Fruit fly (Drosophila melanogaster): Measurements from ENCODE around the gene CG34345.

CG34345 gene

DNA sequence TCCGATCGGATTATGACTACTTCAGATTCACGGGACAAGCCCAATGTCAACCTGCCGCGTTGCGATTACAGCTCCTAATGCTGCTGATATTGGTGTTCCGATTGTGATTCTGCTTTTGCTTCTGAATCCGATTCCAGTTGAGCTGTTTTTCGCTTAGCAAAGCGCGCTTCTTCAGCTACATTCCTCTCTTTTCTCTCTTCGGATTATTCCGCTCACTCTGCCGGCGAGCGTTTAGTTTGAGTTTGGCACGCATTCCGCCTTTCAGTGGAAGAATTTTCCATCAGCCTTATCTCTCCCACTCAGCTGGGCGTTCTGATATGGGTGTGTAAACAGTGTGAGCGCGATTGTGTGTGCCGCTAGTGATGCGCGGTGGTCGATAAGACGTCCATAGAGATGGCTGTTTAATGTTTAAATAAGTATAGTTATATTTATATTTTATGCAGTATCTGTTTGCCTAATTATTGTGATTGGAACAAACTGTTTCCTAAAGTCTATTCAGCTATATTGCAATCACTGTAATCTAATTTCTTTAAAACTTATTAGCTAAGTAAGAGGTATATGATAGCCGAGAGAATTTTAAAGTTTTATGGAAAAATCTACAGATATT is 44.9 kb downstream of the CG34345 start, which contains the start of gene Galt (continued):
- peak; percentile 77 for TF ChIP-seq Dll (GFP tag; IDR thresholded peaks at IDR 0.05; ENCODE audit: partially characterized antibody)
- no peak for TF ChIP-seq klu (GFP tag; IDR thresholded peaks at IDR 0.05)
- TF ChIP-seq psq (GFP tag; optimal IDR thresholded peaks at IDR 0.05): peak; percentile 11
- TF ChIP-seq CG31441 (GFP tag; IDR thresholded peaks at IDR 0.05): no peak; the same call in none of the 2 replicates
- TF ChIP-seq CG34422 (GFP tag; IDR thresholded peaks at IDR 0.05): peak; percentile 59; the same call in 1 of the 3 replicates
- peak; percentile 54; the same call in 2 of the 3 replicates for TF ChIP-seq zen2 (GFP tag; IDR thresholded peaks at IDR 0.05; ENCODE audit: partially characterized antibody)
- peak; percentile 63 for TF ChIP-seq Dref (GFP tag; IDR thresholded peaks at IDR 0.05)
- TF ChIP-seq slou (GFP tag; optimal IDR thresholded peaks at IDR 0.05): no peak
- peak; percentile 5 for TF ChIP-seq Lhr (GFP tag; optimal IDR thresholded peaks at IDR 0.05)
- no peak for TF ChIP-seq eve (GFP tag; optimal IDR thresholded peaks at IDR 0.05)
- no peak for TF ChIP-seq Bdp1 (GFP tag; optimal IDR thresholded peaks at IDR 0.05)
- TF ChIP-seq CG12659 (GFP tag; optimal IDR thresholded peaks at IDR 0.05): peak; percentile 46
- peak; percentile 2 for TF ChIP-seq Bteb2 (GFP tag; optimal IDR thresholded peaks at IDR 0.05)
- no peak for TF ChIP-seq CG11504 (tag; optimal IDR thresholded peaks at IDR 0.05)
- peak; percentile 45 for TF ChIP-seq BEAF-32 (GFP tag; optimal IDR thresholded peaks at IDR 0.05)
- no peak for TF ChIP-seq CG3407 (GFP tag; optimal IDR thresholded peaks at IDR 0.05)
- TF ChIP-seq tup (GFP tag; optimal IDR thresholded peaks at IDR 0.05): no peak
- TF ChIP-seq insv (GFP tag; optimal IDR thresholded peaks at IDR 0.05): peak in 1 of 2 experiments; percentile 57
- TF ChIP-seq CG7271 (tag; optimal IDR thresholded peaks at IDR 0.05): peak; percentile 35
- no peak for TF ChIP-seq CG6813 (GFP tag; optimal IDR thresholded peaks at IDR 0.05)
- no peak for TF ChIP-seq Lpt (GFP tag; optimal IDR thresholded peaks at IDR 0.05)
- no peak for TF ChIP-seq Hr51 (GFP tag; optimal IDR thresholded peaks at IDR 0.05)
- TF ChIP-seq Dip3 (GFP tag; optimal IDR thresholded peaks at IDR 0.05): no peak
- TF ChIP-seq sens-2 (GFP tag; IDR thresholded peaks at IDR 0.05): no peak
- TF ChIP-seq kay (GFP tag; optimal IDR thresholded peaks at IDR 0.05): no peak
- no peak for TF ChIP-seq CG10147 (GFP tag; optimal IDR thresholded peaks at IDR 0.05)
- 0 out of 2 replicates have a peak, but pooled peaks have one; percentile 16 for TF ChIP-seq CG4360 (GFP tag; IDR thresholded peaks at IDR 0.05)
- TF ChIP-seq CG5953 (GFP tag; IDR thresholded peaks at IDR 0.05): no peak
- TF ChIP-seq ranshi (GFP tag; IDR thresholded peaks at IDR 0.05): peak; percentile 35; the same call in 1 of the 2 replicates
- TF ChIP-seq CG6854 (GFP tag; optimal IDR thresholded peaks at IDR 0.05): peak; percentile 50
- TF ChIP-seq CG14965 (GFP tag; optimal IDR thresholded peaks at IDR 0.05; ENCODE audit: borderline replicate concordance): no peak
- TF ChIP-seq Dp (GFP tag; optimal IDR thresholded peaks at IDR 0.05): peak; percentile 10
- TF ChIP-seq cato (GFP tag; optimal IDR thresholded peaks at IDR 0.05; ENCODE audit: borderline replicate concordance): no peak
- TF ChIP-seq Sin3A (optimal IDR thresholded peaks at IDR 0.05): no peak
- no peak for TF ChIP-seq ewg (GFP tag; optimal IDR thresholded peaks at IDR 0.05)
- no peak for TF ChIP-seq jing (GFP tag; optimal IDR thresholded peaks at IDR 0.05)
- TF ChIP-seq Dfd (GFP tag; optimal IDR thresholded peaks at IDR 0.05): no peak
- TF ChIP-seq seq (GFP tag; IDR thresholded peaks at IDR 0.05): no peak
- no peak for TF ChIP-seq CG8359 (GFP tag; optimal IDR thresholded peaks at IDR 0.05; ENCODE audit: borderline replicate concordance)
- TF ChIP-seq Mrtf (GFP tag; IDR thresholded peaks at IDR 0.05): no peak
- no peak; the same call in 2 of the 3 replicates for TF ChIP-seq B-H1 (GFP tag; IDR thresholded peaks at IDR 0.05)
- peak; percentile 40 for TF ChIP-seq phol (tag; optimal IDR thresholded peaks at IDR 0.05)
- TF ChIP-seq nerfin-2 (GFP tag; IDR thresholded peaks at IDR 0.05; ENCODE audit: partially characterized antibody): peak; percentile 86
- TF ChIP-seq sim (GFP tag; IDR thresholded peaks at IDR 0.05): no peak
- TF ChIP-seq vvl (GFP tag; IDR thresholded peaks at IDR 0.05): peak; percentile 51; the same call in 1 of the 2 replicates
- TF ChIP-seq Med (GFP tag): peak; percentile 78
- TF ChIP-seq CG11456 (GFP tag; IDR thresholded peaks at IDR 0.05): no peak
- peak; percentile 53 for TF ChIP-seq stwl (tag; optimal IDR thresholded peaks at IDR 0.05)
- TF ChIP-seq chif (GFP tag; optimal IDR thresholded peaks at IDR 0.05): no peak

Measured in whole organism, embryonic.